Worm (Caenorhabditis elegans) whole organism, L2 larva: ENCODE results near the gene srx-45.

Experiments used
- C34F6.9 ChIP-seq: fragments of 150-350 bp; optimal IDR thresholded peaks from 2 replicates; lab custom pipeline; 2014; ENCODE audit warnings: missing biosample characterization, missing genetic modification characterization
- F13H6.1 ChIP-seq: sonication (generic microtip); optimal IDR thresholded peaks from 2 replicates; lab custom pipeline; 2016; ENCODE audit warnings: missing genetic modification characterization, missing compliant biosample characterization
- R02D3.7 ChIP-seq: fragments of 150-350 bp; optimal IDR thresholded peaks from 2 replicates; lab custom pipeline; 2014; ENCODE audit warnings: missing biosample characterization, missing genetic modification characterization
- ZK546.5 ChIP-seq: sonication (generic microtip); optimal IDR thresholded peaks from 2 replicates; lab custom pipeline; 2017; ENCODE audit warnings: missing biosample characterization, missing genetic modification characterization
- aly-2 ChIP-seq: fragments of 150-350 bp; optimal IDR thresholded peaks from 2 replicates; lab custom pipeline; 2014; ENCODE audit warnings: missing biosample characterization, missing genetic modification characterization
- blmp-1 ChIP-seq: sonication (generic microtip); optimal IDR thresholded peaks from 2 replicates; lab custom pipeline; 2017; ENCODE audit warnings: missing genetic modification characterization, mild to moderate bottlenecking, missing compliant biosample characterization, antibody characterized with exemption, moderate library complexity; ENCODE audit not compliant: insufficient read depth
- ceh-16 ChIP-seq: fragments of 150-350 bp; optimal IDR thresholded peaks from 2 replicates; lab custom pipeline; 2014; ENCODE audit warnings: missing biosample characterization, missing genetic modification characterization
- ceh-82 ChIP-seq: fragments of 150-350 bp; optimal IDR thresholded peaks from 2 replicates; lab custom pipeline; 2014; ENCODE audit warnings: missing biosample characterization, missing genetic modification characterization
- egl-27 ChIP-seq: sonication (generic microtip); optimal IDR thresholded peaks from 3 replicates; lab custom pipeline; 2017; ENCODE audit warnings: missing biosample characterization, missing genetic modification reagents, missing genetic modification characterization
- fos-1 ChIP-seq: fragments of 150-350 bp; optimal IDR thresholded peaks from 2 replicates; lab custom pipeline; 2014; ENCODE audit warnings: missing biosample characterization, missing genetic modification characterization
- gmeb-1 ChIP-seq: fragments of 150-350 bp; optimal IDR thresholded peaks from 2 replicates; lab custom pipeline; 2014; ENCODE audit warnings: missing biosample characterization, missing genetic modification characterization
- lin-11 ChIP-seq: fragments of 150-350 bp; sonication (generic microtip); optimal IDR thresholded peaks from 2 replicates; lab custom pipeline; 2014; ENCODE audit warnings: missing biosample characterization, missing genetic modification characterization, inconsistent platforms, mixed read lengths
- lin-39 ChIP-seq: fragments of 150-350 bp; optimal IDR thresholded peaks from 2 replicates; lab custom pipeline; 2014; ENCODE audit warnings: missing biosample characterization, missing genetic modification reagents, missing genetic modification characterization
- lsy-2 ChIP-seq, 2 experiments: fragments of 150-350 bp in 1 of 2; sonication (generic microtip) in 1 of 2; optimal IDR thresholded peaks; 2 replicates each; lab custom pipeline; 2014 to 2017; ENCODE audit warnings: missing biosample characterization in 2 of 2, missing genetic modification characterization in 2 of 2
- mdl-1 ChIP-seq, 2 experiments: fragments of 150-350 bp in 1 of 2; sonication (generic microtip) in 1 of 2; optimal IDR thresholded peaks; 2 replicates each; lab custom pipeline; 2017; ENCODE audit warnings: missing biosample characterization in 2 of 2, missing genetic modification characterization in 2 of 2
- nhr-12 ChIP-seq: fragments of 150-350 bp; optimal IDR thresholded peaks from 2 replicates; lab custom pipeline; 2014; ENCODE audit warnings: missing biosample characterization, missing genetic modification characterization
- nhr-21 ChIP-seq: fragments of 150-350 bp; optimal IDR thresholded peaks from 2 replicates; lab custom pipeline; 2014; ENCODE audit warnings: missing biosample characterization, missing genetic modification characterization
- peb-1 ChIP-seq: fragments of 150-350 bp; optimal IDR thresholded peaks from 2 replicates; lab custom pipeline; 2014; ENCODE audit warnings: missing biosample characterization, missing genetic modification characterization
- sma-3 ChIP-seq: sonication (generic microtip); optimal IDR thresholded peaks from 2 replicates; lab custom pipeline; 2016; ENCODE audit warnings: missing genetic modification reagents, missing genetic modification characterization, missing compliant biosample characterization
- sma-9 ChIP-seq, 2 experiments: fragments of 150-350 bp in 1 of 2; sonication (generic microtip) in 1 of 2; optimal IDR thresholded peaks; 2 replicates each; lab custom pipeline; 2014 to 2016; ENCODE audit warnings: missing genetic modification characterization in 2 of 2, mild to moderate bottlenecking in 1 of 2, missing biosample characterization in 1 of 2, missing compliant biosample characterization in 1 of 2, missing genetic modification reagents in 1 of 2, moderate library complexity in 1 of 2
- unc-39 ChIP-seq: fragments of 150-350 bp; optimal IDR thresholded peaks from 2 replicates; lab custom pipeline; 2014; ENCODE audit warnings: missing biosample characterization, missing genetic modification characterization
- unc-55 ChIP-seq: fragments of 150-350 bp; sonication (generic microtip); optimal IDR thresholded peaks from 3 replicates; lab custom pipeline; 2014; ENCODE audit warnings: missing biosample characterization, missing genetic modification reagents, missing genetic modification characterization
- unc-62 ChIP-seq: fragments of 150-350 bp; optimal IDR thresholded peaks from 2 replicates; lab custom pipeline; 2014; ENCODE audit warnings: missing biosample characterization, missing genetic modification reagents, missing genetic modification characterization
- zag-1 ChIP-seq: fragments of 150-350 bp; optimal IDR thresholded peaks from 2 replicates; lab custom pipeline; 2014; ENCODE audit warnings: missing biosample characterization, missing genetic modification characterization

srx-45 gene

ce11 chrIII:9258510-9258909, 48.0 kb downstream of the srx-45 start:
- TF ChIP-seq lin-39 (tag; lab: Kevin White, UChicago) (no peak), F13H6.1 (tag; lab: Kevin White, UChicago) (no peak), blmp-1 (tag; lab: Kevin White, UChicago) (no peak), nhr-21 (no peak), ceh-82 (tag; lab: Kevin White, UChicago) (no peak), mdl-1 (tag; optimal IDR thresholded peaks at IDR 0.05; lab: Kevin White, UChicago) (no peak), unc-62 (GFP tag; lab: Kevin White, UChicago) (no peak), sma-3 (GFP tag; lab: Kevin White, UChicago) (no peak), peb-1 (tag; lab: Kevin White, UChicago) (no peak), ZK546.5 (no peak), R02D3.7 (no peak), lin-11 (no peak), aly-2 (tag; lab: Kevin White, UChicago) (no peak), lsy-2 (tag; optimal IDR thresholded peaks at IDR 0.05; lab: Kevin White, UChicago) (no peak), zag-1 (tag; lab: Kevin White, UChicago) (no peak), unc-55 (GFP tag; lab: Kevin White, UChicago) (no peak), ceh-16 (tag; lab: Kevin White, UChicago) (no peak)

DNA sequence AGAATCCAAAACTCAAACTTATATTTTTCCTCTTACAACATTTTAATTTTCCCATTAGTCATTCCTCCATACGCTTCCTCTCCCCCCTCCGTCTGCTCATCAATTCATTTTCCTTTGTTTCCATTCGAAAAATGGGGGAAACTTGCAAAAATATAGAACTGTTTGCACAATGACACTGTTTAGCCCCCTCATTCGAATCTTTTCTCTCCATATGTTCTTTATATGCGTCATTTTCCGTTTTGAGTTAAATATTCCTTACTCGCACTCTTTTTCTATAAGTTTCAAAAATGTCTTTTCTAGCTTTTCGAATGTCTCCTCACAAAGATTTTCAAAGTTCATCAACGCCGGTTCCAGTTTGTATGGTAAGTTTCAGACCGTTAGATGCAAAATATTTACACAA, 49.5 kb downstream of the srx-45 start, which contains the start of gene M01A8.1:
Gene M01A8.1 (plus strand): TSS at position 301 of the 400 bp plus-strand sequence.
- TF ChIP-seq mdl-1 (tag; optimal IDR thresholded peaks at IDR 0.05; lab: Kevin White, UChicago), result no peak

ce11 chrIII:9255801-9256200, 50.7 kb downstream of the srx-45 start:
- no peak for TF ChIP-seq egl-27 (tag; lab: Kevin White, UChicago)
- peak; percentile 13 for TF ChIP-seq gmeb-1 (tag; lab: Kevin White, UChicago)
- TF ChIP-seq fos-1 (tag; lab: Kevin White, UChicago), result peak; percentile 83
- TF ChIP-seq F13H6.1 (tag; lab: Kevin White, UChicago), result peak; percentile 7
- TF ChIP-seq unc-39, result no peak
- peak; percentile 75 for TF ChIP-seq sma-9 (GFP tag; optimal IDR thresholded peaks at IDR 0.05; lab: Kevin White, UChicago)
- no peak for TF ChIP-seq sma-9 (tag; optimal IDR thresholded peaks at IDR 0.05; lab: Kevin White, UChicago)
- TF ChIP-seq, all 48 proteins: peak for 4

ce11 chrIII:9254988-9255387, 51.5 kb downstream of the srx-45 start:
- TF ChIP-seq nhr-12 (tag; lab: Kevin White, UChicago), result no peak
- TF ChIP-seq F13H6.1 (tag; lab: Kevin White, UChicago), result peak; percentile 19
- TF ChIP-seq C34F6.9, result no peak
- TF ChIP-seq, all 48 proteins: peak for 1
